Fruit fly (Drosophila melanogaster) whole organism, embryonic: ENCODE data around the gene CG16972.

Experiments
- Abd-B ChIP-seq: fragments of 200-800 bp; sonication (Bioruptor generic); optimal IDR thresholded peaks from 2 replicates; lab custom pipeline; 2018; ENCODE audit warnings: missing biosample characterization, mild to moderate bottlenecking, missing genetic modification characterization, moderate library complexity
- Atf-2 ChIP-seq: fragments of 200-800 bp; sonication (Bioruptor generic); optimal IDR thresholded peaks from 2 replicates; lab custom pipeline; 2016; ENCODE audit warnings: missing biosample characterization, missing genetic modification characterization
- Awh ChIP-seq: fragments of 200-800 bp; sonication (Bioruptor generic); IDR thresholded peaks from 2 replicates; pipeline ENCODE4, ENCODE4 v1.3.6; 2022; ENCODE audit warnings: missing biosample characterization, missing genetic modification characterization
- B-H1 ChIP-seq: fragments of 200-800 bp; sonication (Bioruptor generic); IDR thresholded peaks from 3 replicates; pipeline ENCODE4 v1.3.6; 2022; ENCODE audit warnings: missing biosample characterization, missing genetic modification characterization
- B-H2 ChIP-seq: fragments of 200-800 bp; sonication (Bioruptor generic); optimal IDR thresholded peaks from 2 replicates; lab custom pipeline; 2018; ENCODE audit warnings: missing biosample characterization, mild to moderate bottlenecking, missing genetic modification characterization
- CG10267 ChIP-seq: fragments of 200-800 bp; sonication (Bioruptor generic); optimal IDR thresholded peaks from 2 replicates; lab custom pipeline; 2018; ENCODE audit warnings: missing biosample characterization, mild to moderate bottlenecking, missing genetic modification characterization, moderate library complexity
- CG10274 ChIP-seq: fragments of 200-800 bp; sonication (Bioruptor generic); optimal IDR thresholded peaks from 3 replicates; lab custom pipeline; 2017; ENCODE audit warnings: missing biosample characterization, mild to moderate bottlenecking, missing genetic modification characterization
- CG10321 ChIP-seq: fragments of 200-800 bp; sonication (Bioruptor generic); IDR thresholded peaks from 2 replicates; pipeline ENCODE4 v1.3.6; 2022; ENCODE audit warnings: missing biosample characterization, missing genetic modification characterization
- CG12155 ChIP-seq: fragments of 200-800 bp; sonication (Bioruptor generic); optimal IDR thresholded peaks from 3 replicates; lab custom pipeline; 2016; ENCODE audit warnings: missing biosample characterization, missing genetic modification characterization
- CG1233 ChIP-seq: fragments of 200-800 bp; sonication (Bioruptor generic); optimal IDR thresholded peaks from 4 replicates; lab custom pipeline; 2018; ENCODE audit warnings: missing biosample characterization, mild to moderate bottlenecking, missing genetic modification characterization
- CG12942 ChIP-seq: fragments of 200-800 bp; sonication (Bioruptor generic); optimal IDR thresholded peaks from 3 replicates; lab custom pipeline; 2016; ENCODE audit warnings: missing biosample characterization, missing genetic modification characterization
- CG14860 ChIP-seq: fragments of 200-800 bp; sonication (Bioruptor generic); IDR thresholded peaks from 3 replicates; pipeline ENCODE4 v1.3.6; 2022; ENCODE audit warnings: missing biosample characterization, missing genetic modification characterization; ENCODE audit not compliant: partially characterized antibody
- CG14965 ChIP-seq: fragments of 200-800 bp; sonication (Bioruptor generic); optimal IDR thresholded peaks from 2 replicates; lab custom pipeline; 2016; ENCODE audit warnings: missing biosample characterization, missing genetic modification characterization, borderline replicate concordance
- CG15479 ChIP-seq: fragments of 200-800 bp; sonication (Bioruptor generic); optimal IDR thresholded peaks from 3 replicates; lab custom pipeline; 2019; ENCODE audit warnings: missing biosample characterization, mild to moderate bottlenecking, missing genetic modification characterization, moderate library complexity
- CG15696 ChIP-seq: fragments of 200-800 bp; sonication (Bioruptor generic); optimal IDR thresholded peaks from 2 replicates; lab custom pipeline; 2019; ENCODE audit warnings: missing biosample characterization, mild to moderate bottlenecking, missing genetic modification characterization, moderate library complexity
- CG17385 ChIP-seq: fragments of 200-800 bp; sonication (Bioruptor generic); optimal IDR thresholded peaks from 3 replicates; lab custom pipeline; 2018; ENCODE audit warnings: missing biosample characterization, mild to moderate bottlenecking, missing genetic modification characterization
- CG17912 ChIP-seq: fragments of 200-800 bp; sonication (Bioruptor generic); optimal IDR thresholded peaks from 2 replicates; lab custom pipeline; 2018; ENCODE audit warnings: missing biosample characterization, mild to moderate bottlenecking, missing genetic modification characterization
- CG2120 ChIP-seq: fragments of 200-800 bp; sonication (Bioruptor generic); optimal IDR thresholded peaks from 3 replicates; lab custom pipeline; 2016; ENCODE audit warnings: missing biosample characterization, missing genetic modification characterization
- CG2199 ChIP-seq: fragments of 200-800 bp; sonication (Bioruptor generic); IDR thresholded peaks from 3 replicates; pipeline ENCODE4 v1.3.6; 2022; ENCODE audit warnings: missing biosample characterization, missing genetic modification characterization
- CG34422 ChIP-seq: fragments of 200-800 bp; sonication (Bioruptor generic); IDR thresholded peaks from 3 replicates; pipeline ENCODE4 v1.3.6; 2022; ENCODE audit warnings: missing biosample characterization, missing genetic modification characterization
- CG7372 ChIP-seq: fragments of 200-800 bp; sonication (Bioruptor generic); IDR thresholded peaks from 2 replicates; pipeline ENCODE4 v1.3.6; 2022; ENCODE audit warnings: missing biosample characterization, missing genetic modification characterization
- CG8281 ChIP-seq: fragments of 200-800 bp; sonication (Bioruptor generic); optimal IDR thresholded peaks from 2 replicates; lab custom pipeline; 2018; ENCODE audit warnings: missing biosample characterization, mild to moderate bottlenecking, missing genetic modification characterization, moderate library complexity
- CG8944 ChIP-seq: fragments of 200-800 bp; sonication (Bioruptor generic); optimal IDR thresholded peaks from 3 replicates; lab custom pipeline; 2016; ENCODE audit warnings: missing biosample characterization, missing genetic modification characterization
- CG9817 ChIP-seq: fragments of 200-800 bp; sonication (Bioruptor generic); optimal IDR thresholded peaks from 2 replicates; lab custom pipeline; 2018; ENCODE audit warnings: missing biosample characterization, mild to moderate bottlenecking, missing genetic modification characterization, moderate library complexity
- CoRest ChIP-seq: fragments of 200-800 bp; sonication (Bioruptor generic); optimal IDR thresholded peaks from 3 replicates; lab custom pipeline; 2018; ENCODE audit warnings: missing biosample characterization, mild to moderate bottlenecking, missing genetic modification characterization, moderate library complexity
- Fer2 ChIP-seq: fragments of 200-800 bp; sonication (Bioruptor generic); optimal IDR thresholded peaks from 2 replicates; lab custom pipeline; 2018; ENCODE audit warnings: missing biosample characterization, mild to moderate bottlenecking, missing genetic modification characterization, moderate library complexity
- Gsc ChIP-seq: fragments of 200-800 bp; sonication (Bioruptor generic); IDR thresholded peaks from 2 replicates; pipeline ENCODE4 v1.3.6; 2022; ENCODE audit warnings: missing biosample characterization, missing genetic modification characterization
- HmgZ ChIP-seq: fragments of 200-800 bp; sonication (Bioruptor generic); optimal IDR thresholded peaks from 2 replicates; lab custom pipeline; 2018; ENCODE audit warnings: missing biosample characterization, mild to moderate bottlenecking, missing genetic modification characterization
- Lim3 ChIP-seq: fragments of 200-800 bp; sonication (Bioruptor generic); IDR thresholded peaks from 2 replicates; pipeline ENCODE4 v1.3.6; 2022; ENCODE audit warnings: missing biosample characterization, missing genetic modification characterization
- MESR4 ChIP-seq: fragments of 200-800 bp; sonication (Bioruptor generic); optimal IDR thresholded peaks from 2 replicates; lab custom pipeline; 2018; ENCODE audit warnings: missing biosample characterization, mild to moderate bottlenecking, missing genetic modification characterization, moderate library complexity
- NFAT ChIP-seq: fragments of 200-800 bp; sonication (Bioruptor generic); IDR thresholded peaks from 2 replicates; pipeline ENCODE4 v1.3.6; 2022; ENCODE audit warnings: missing biosample characterization, missing genetic modification characterization
- Optix ChIP-seq: fragments of 200-800 bp; sonication (Bioruptor generic); IDR thresholded peaks from 3 replicates; pipeline ENCODE4 v1.3.6; 2022; ENCODE audit warnings: missing biosample characterization, missing genetic modification characterization
- Rx ChIP-seq: fragments of 200-800 bp; sonication (Bioruptor generic); IDR thresholded peaks from 2 replicates; pipeline ENCODE4 v1.3.6; 2022; ENCODE audit warnings: missing biosample characterization, missing genetic modification characterization
- Ssrp ChIP-seq: fragments of 200-800 bp; sonication (Bioruptor generic); optimal IDR thresholded peaks from 2 replicates; lab custom pipeline; 2018; ENCODE audit warnings: missing biosample characterization, mild to moderate bottlenecking, missing genetic modification characterization, moderate library complexity
- Trl ChIP-seq, 3 experiments: fragments of >200 bp in 2 of 3; fragments of 200-800 bp in 1 of 3; sonication (Bioruptor generic) in 1 of 3; optimal IDR thresholded peaks; 2 replicates in 1 of 3; 3 replicates in 2 of 3; lab custom pipeline; 2016 to 2017; ENCODE audit warnings: missing biosample characterization in 1 of 3, missing genetic modification characterization in 1 of 3
- ap ChIP-seq: fragments of 200-800 bp; sonication (Bioruptor generic); IDR thresholded peaks from 2 replicates; pipeline ENCODE4 v1.3.6; 2022; ENCODE audit warnings: missing biosample characterization, missing genetic modification characterization
- az2 ChIP-seq: fragments of 200-800 bp; sonication (Bioruptor generic); optimal IDR thresholded peaks from 3 replicates; lab custom pipeline; 2016; ENCODE audit warnings: missing biosample characterization, missing genetic modification characterization
- bcd ChIP-seq: fragments of 200-800 bp; sonication (Bioruptor generic); optimal IDR thresholded peaks from 2 replicates; lab custom pipeline; 2017; ENCODE audit warnings: missing biosample characterization, mild to moderate bottlenecking, missing genetic modification characterization
- chn ChIP-seq: fragments of 200-800 bp; sonication (Bioruptor generic); optimal IDR thresholded peaks from 2 replicates; lab custom pipeline; 2016; ENCODE audit warnings: missing biosample characterization, missing genetic modification characterization
- danr ChIP-seq: fragments of 200-800 bp; sonication (Bioruptor generic); IDR thresholded peaks from 2 replicates; pipeline ENCODE4 v1.3.6; 2022; ENCODE audit warnings: missing biosample characterization, missing genetic modification characterization
- fd96Cb ChIP-seq: fragments of 200-800 bp; sonication (Bioruptor generic); optimal IDR thresholded peaks from 2 replicates; lab custom pipeline; 2018; ENCODE audit warnings: missing biosample characterization, mild to moderate bottlenecking, missing genetic modification characterization, moderate library complexity
- ham ChIP-seq: fragments of 200-800 bp; sonication (Bioruptor generic); IDR thresholded peaks from 2 replicates; pipeline ENCODE4 v1.3.6; 2022; ENCODE audit warnings: missing biosample characterization, missing genetic modification characterization
- lmd ChIP-seq: fragments of 200-800 bp; sonication (Bioruptor generic); IDR thresholded peaks from 2 replicates; pipeline ENCODE4 v1.3.6; 2022; ENCODE audit warnings: missing biosample characterization, missing genetic modification characterization
- nerfin-2 ChIP-seq: fragments of 200-800 bp; sonication (Bioruptor generic); IDR thresholded peaks from 2 replicates; pipeline ENCODE4 v1.3.6; 2022; ENCODE audit warnings: missing biosample characterization, missing genetic modification characterization; ENCODE audit not compliant: partially characterized antibody
- odd ChIP-seq: fragments of 200-800 bp; sonication (Bioruptor generic); optimal IDR thresholded peaks from 2 replicates; lab custom pipeline; 2017; ENCODE audit warnings: missing biosample characterization, mild to moderate bottlenecking, missing genetic modification characterization
- otp ChIP-seq: fragments of 200-800 bp; sonication (Bioruptor generic); IDR thresholded peaks from 3 replicates; pipeline ENCODE4, ENCODE4 v1.3.6; 2022; ENCODE audit warnings: missing biosample characterization, missing genetic modification characterization
- psq ChIP-seq: fragments of 200-800 bp; sonication (Bioruptor generic); optimal IDR thresholded peaks from 2 replicates; lab custom pipeline; 2017; ENCODE audit warnings: missing biosample characterization, missing genetic modification characterization
- ro ChIP-seq: fragments of 200-800 bp; sonication (Bioruptor generic); IDR thresholded peaks from 2 replicates; pipeline ENCODE4 v1.3.6; 2022; ENCODE audit warnings: missing biosample characterization, missing genetic modification characterization
- so ChIP-seq: fragments of 200-800 bp; sonication (Bioruptor generic); IDR thresholded peaks from 3 replicates; pipeline ENCODE4 v1.3.6; 2022; ENCODE audit warnings: missing biosample characterization, missing genetic modification characterization
- sr ChIP-seq: fragments of 200-800 bp; sonication (Bioruptor generic); IDR thresholded peaks from 3 replicates; pipeline ENCODE4 v1.3.6; 2022; ENCODE audit warnings: missing biosample characterization, missing genetic modification characterization
- twi ChIP-seq: fragments of 200-800 bp; optimal IDR thresholded peaks from 2 replicates; lab custom pipeline; 2019; ENCODE audit warnings: missing biosample characterization, mild to moderate bottlenecking, missing genetic modification characterization, moderate library complexity

CG16972 gene

DNA sequence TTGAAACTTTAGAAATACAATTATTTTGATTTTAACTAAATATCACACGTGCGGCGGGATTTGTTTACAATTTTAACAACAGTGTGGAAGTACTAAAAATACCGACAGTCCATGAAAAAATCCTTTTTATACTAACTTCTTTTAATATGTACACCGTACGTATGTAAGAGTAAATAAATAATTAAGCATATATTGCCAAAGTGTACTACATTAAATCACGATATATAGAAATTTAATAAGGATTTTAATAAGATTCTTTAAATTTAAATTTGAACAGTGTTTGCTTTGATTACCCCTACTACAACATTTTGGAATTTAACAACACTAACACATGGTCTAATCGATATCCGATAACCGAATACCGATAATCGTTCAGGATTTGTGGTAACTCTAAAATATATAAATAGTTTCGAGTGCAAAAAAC lies 19.1 kb upstream of the CG16972 start, which contains the start of the genes Ski6 and CG16812 (continued):
- TF ChIP-seq fd96Cb (peak; percentile 61), CG8944 (no peak), Rx (GFP tag; lab: Robert Waterston, UW) (0 out of 2 replicates have a peak, but pooled peaks have one; percentile 41), nerfin-2 (GFP tag; lab: Robert Waterston, UW) (no peak), CG17912 (GFP tag; lab: Kevin White, UChicago) (no peak), Ssrp (tag; lab: Kevin White, UChicago) (peak; percentile 56), ham (no peak), NFAT (peak; percentile 48; the same call in 1 of the 2 replicates), CG15696 (tag; lab: Kevin White, UChicago) (peak; percentile 73), CG1233 (GFP tag; lab: Kevin White, UChicago) (peak; percentile 25), lmd (GFP tag; lab: Robert Waterston, UW) (no peak), MESR4 (GFP tag; lab: Kevin White, UChicago) (peak; percentile 41), CG17385 (peak; percentile 58), otp (GFP tag; lab: Robert Waterston, UW) (no peak), CG8281 (tag; lab: Kevin White, UChicago) (no peak), CG2199 (GFP tag; lab: Robert Waterston, UW) (no peak), CG12155 (GFP tag; lab: Kevin White, UChicago) (peak; percentile 77), CG10321 (GFP tag; lab: Robert Waterston, UW) (no peak), CG10274 (no peak), psq (GFP tag; lab: Kevin White, UChicago) (peak; percentile 21), CG2120 (GFP tag; lab: Kevin White, UChicago) (peak; percentile 76), so (GFP tag; lab: Robert Waterston, UW) (no peak; the same call in 2 of the 3 replicates), CG15479 (GFP tag; lab: Kevin White, UChicago) (no peak), Trl (optimal IDR thresholded peaks at IDR 0.05; lab: Kevin White, UChicago) (no peak), Trl (GFP tag; optimal IDR thresholded peaks at IDR 0.05; lab: Kevin White, UChicago) (peak; percentile 10), CG14860 (GFP tag; lab: Robert Waterston, UW) (no peak), B-H2 (GFP tag; lab: Kevin White, UChicago) (no peak), CG9817 (tag; lab: Kevin White, UChicago) (peak; percentile 78), bcd (GFP tag; lab: Kevin White, UChicago) (peak; percentile 49), HmgZ (tag; lab: Kevin White, UChicago) (peak; percentile 75), CG7372 (no peak), CG10267 (tag; lab: Kevin White, UChicago) (peak; percentile 97), Lim3 (GFP tag; lab: Robert Waterston, UW) (no peak), Atf-2 (GFP tag; lab: Kevin White, UChicago) (no peak), twi (tag; lab: Kevin White, UChicago) (peak; percentile 65), sr (GFP tag; lab: Robert Waterston, UW) (no peak), ap (GFP tag; lab: Robert Waterston, UW) (no peak), Gsc (GFP tag; lab: Robert Waterston, UW) (no peak), CG34422 (GFP tag; lab: Robert Waterston, UW) (no peak), CG14965 (GFP tag; lab: Kevin White, UChicago) (no peak), Fer2 (tag; lab: Kevin White, UChicago) (peak; percentile 66), ro (GFP tag; lab: Robert Waterston, UW) (no peak), chn (GFP tag; lab: Kevin White, UChicago) (peak; percentile 35), CoRest (tag; lab: Kevin White, UChicago) (peak; percentile 81), Optix (GFP tag; lab: Robert Waterston, UW) (no peak), CG12942 (peak; percentile 60), B-H1 (GFP tag; lab: Robert Waterston, UW) (peak; percentile 26; the same call in 1 of the 3 replicates), odd (GFP tag; lab: Kevin White, UChicago) (no peak), danr (GFP tag; lab: Robert Waterston, UW) (peak; percentile 16; the same call in 1 of the 2 replicates), az2 (GFP tag; lab: Kevin White, UChicago) (peak; percentile 71), Abd-B (GFP tag; lab: Kevin White, UChicago) (peak; percentile 50), Awh (GFP tag; lab: Robert Waterston, UW) (peak; percentile 71)
